Fruit fly (Drosophila melanogaster) whole organism, adult: ENCODE measurements around the gene CG7335.

Experiments
- CG11617 ChIP-seq: fragments of 200-800 bp; sonication (Bioruptor generic); optimal IDR thresholded peaks from 2 replicates; lab custom pipeline; 2017; ENCODE audit warnings: mild to moderate bottlenecking, missing biosample characterization, missing genetic modification reagents, missing genetic modification characterization
- CG33017 ChIP-seq: fragments of 200-800 bp; sonication (Bioruptor generic); optimal IDR thresholded peaks from 2 replicates; lab custom pipeline; 2018; ENCODE audit warnings: missing biosample characterization, mild to moderate bottlenecking, missing genetic modification characterization, moderate library complexity
- CG5204 ChIP-seq: fragments of 200-800 bp; sonication (Bioruptor generic); optimal IDR thresholded peaks from 2 replicates; lab custom pipeline; 2016; ENCODE audit warnings: missing biosample characterization, missing genetic modification characterization
- CG7045 ChIP-seq: fragments of 200-800 bp; sonication (Bioruptor generic); optimal IDR thresholded peaks from 2 replicates; lab custom pipeline; 2017; ENCODE audit warnings: missing biosample characterization, mild to moderate bottlenecking, missing genetic modification characterization
- CG7101 ChIP-seq: fragments of 200-800 bp; sonication (Bioruptor generic); optimal IDR thresholded peaks from 2 replicates; lab custom pipeline; 2018; ENCODE audit warnings: missing biosample characterization, mild to moderate bottlenecking, missing genetic modification characterization, moderate library complexity
- Mnt ChIP-seq: fragments of 200-800 bp; sonication (Bioruptor generic); optimal IDR thresholded peaks from 2 replicates; lab custom pipeline; 2016; ENCODE audit warnings: missing biosample characterization, mild to moderate bottlenecking, missing genetic modification characterization
- bab1 ChIP-seq: fragments of 200-800 bp; sonication (Bioruptor generic); optimal IDR thresholded peaks from 3 replicates; lab custom pipeline; 2019; ENCODE audit warnings: missing biosample characterization, mild to moderate bottlenecking, missing genetic modification characterization, moderate library complexity
- cnc ChIP-seq, 2 experiments: fragments of >200 bp; optimal IDR thresholded peaks; 2 replicates each; lab custom pipeline; 2017

DNA sequence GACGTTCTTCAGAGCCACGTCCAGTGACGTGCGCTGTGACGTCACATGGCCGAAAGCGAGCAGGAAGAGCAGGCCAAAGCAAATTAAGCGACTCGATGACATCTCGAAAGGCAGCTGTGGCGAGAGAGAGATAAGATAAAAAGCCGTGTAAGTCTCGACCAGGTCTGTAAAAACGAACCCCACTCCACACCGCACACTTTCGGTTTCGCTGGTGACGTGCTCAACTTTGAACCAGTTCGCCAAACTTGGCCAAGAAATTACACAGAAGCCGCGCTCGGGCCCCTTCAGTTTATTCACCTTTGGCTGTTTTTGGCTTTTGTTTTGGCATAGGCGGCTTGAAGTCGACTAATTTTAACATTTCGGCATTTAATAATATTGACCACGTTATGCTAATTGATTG, 7.0 kb downstream of the CG7335 start:
- TF ChIP-seq CG33017 (tag; lab: Kevin White, UChicago) (no peak), CG5204 (GFP tag; lab: Kevin White, UChicago) (no peak), CG7101 (tag; lab: Kevin White, UChicago) (no peak), Mnt (GFP tag; lab: Kevin White, UChicago) (no peak), cnc (optimal IDR thresholded peaks at IDR 0.05; lab: Kevin White, UChicago) (no peak), CG11617 (GFP tag; lab: Kevin White, UChicago) (no peak), CG7045 (no peak), bab1 (no peak)
